Fruit fly (Drosophila melanogaster): ENCODE results near the gene CG31139.

The CG31139 gene

dm6 chr3R:22766072-22766471, 17.2 kb upstream of the CG31139 start, which contains the start of gene Nepl15:
Gene Nepl15 (minus strand): TSS chr3R:22766172.
- no peak for TF ChIP-seq CG17806 (tag; optimal IDR thresholded peaks at IDR 0.05)
- no peak for TF ChIP-seq CG10348 (GFP tag; IDR thresholded peaks at IDR 0.05)
- TF ChIP-seq Pif1B (GFP tag; optimal IDR thresholded peaks at IDR 0.05): no peak
- TF ChIP-seq CG8301 (tag; optimal IDR thresholded peaks at IDR 0.05): no peak
- no peak for TF ChIP-seq CG4496 (GFP tag; IDR thresholded peaks at IDR 0.05)
- no peak for TF ChIP-seq CG14655 (GFP tag; optimal IDR thresholded peaks at IDR 0.05)
- TF ChIP-seq fd96Ca (GFP tag; IDR thresholded peaks at IDR 0.05): no peak
- TF ChIP-seq EcR (GFP tag; optimal IDR thresholded peaks at IDR 0.05): no peak
- TF ChIP-seq Pif1A (GFP tag; optimal IDR thresholded peaks at IDR 0.05): no peak
- no peak for TF ChIP-seq Ets98B (GFP tag; IDR thresholded peaks at IDR 0.05)
- TF ChIP-seq Snoo (tag; optimal IDR thresholded peaks at IDR 0.05): no peak
- TF ChIP-seq CG34367 (tag; optimal IDR thresholded peaks at IDR 0.05): no peak
- TF ChIP-seq CG32121 (GFP tag; IDR thresholded peaks at IDR 0.05): no peak

dm6 chr3R:22763587-22763986, 14.7 kb upstream of the CG31139 start, which contains the start of gene Nepl14:
Gene Nepl14 (minus strand): TSS chr3R:22763711.
- TF ChIP-seq CG10348 (GFP tag; IDR thresholded peaks at IDR 0.05) (no peak), CG17806 (tag; optimal IDR thresholded peaks at IDR 0.05) (no peak)

- TF ChIP-seq Pif1A (GFP tag; optimal IDR thresholded peaks at IDR 0.05): no peak
- TF ChIP-seq fd96Ca (GFP tag; IDR thresholded peaks at IDR 0.05): no peak
- no peak for TF ChIP-seq CG8159 (tag; optimal IDR thresholded peaks at IDR 0.05)
- no peak for TF ChIP-seq CG9948 (tag; optimal IDR thresholded peaks at IDR 0.05)
- no peak for TF ChIP-seq CG14655 (GFP tag; optimal IDR thresholded peaks at IDR 0.05)
- no peak for TF ChIP-seq gl (tag; optimal IDR thresholded peaks at IDR 0.05)
- no peak for TF ChIP-seq rn (GFP tag; IDR thresholded peaks at IDR 0.05)
- no peak for TF ChIP-seq CG13204 (GFP tag; optimal IDR thresholded peaks at IDR 0.05)
- no peak for TF ChIP-seq CG34367 (tag; optimal IDR thresholded peaks at IDR 0.05)
- TF ChIP-seq CG10348 (GFP tag; IDR thresholded peaks at IDR 0.05): no peak
- no peak for TF ChIP-seq CG4496 (GFP tag; IDR thresholded peaks at IDR 0.05)
- TF ChIP-seq EcR (GFP tag; optimal IDR thresholded peaks at IDR 0.05): no peak
- TF ChIP-seq CG17806 (tag; optimal IDR thresholded peaks at IDR 0.05): no peak
- TF ChIP-seq D1 (tag; optimal IDR thresholded peaks at IDR 0.05): no peak
- TF ChIP-seq Ets98B (GFP tag; IDR thresholded peaks at IDR 0.05): no peak
- TF ChIP-seq CG12605 (GFP tag; IDR thresholded peaks at IDR 0.05): no peak
- TF ChIP-seq CG32121 (GFP tag; IDR thresholded peaks at IDR 0.05): no peak
These were observed 12.1 kb upstream of the CG31139 start, which contains the start of gene Nepl13 for dm6 chr3R:22760988-22761387. Gene Nepl13 (minus strand): TSS chr3R:22761076.

dm6 chr3R:22757117-22757516, 8.3 kb upstream of the CG31139 start:
- no peak for TF ChIP-seq D1 (tag; optimal IDR thresholded peaks at IDR 0.05)
- no peak for TF ChIP-seq Ets98B (GFP tag; IDR thresholded peaks at IDR 0.05)
- TF ChIP-seq CG32121 (GFP tag; IDR thresholded peaks at IDR 0.05): no peak
- TF ChIP-seq CG12605 (GFP tag; IDR thresholded peaks at IDR 0.05): no peak
- TF ChIP-seq CG15710 (tag; optimal IDR thresholded peaks at IDR 0.05): no peak
- no peak for TF ChIP-seq fd96Ca (GFP tag; IDR thresholded peaks at IDR 0.05)
- no peak for TF ChIP-seq CG8159 (tag; optimal IDR thresholded peaks at IDR 0.05)
- TF ChIP-seq EcR (GFP tag; optimal IDR thresholded peaks at IDR 0.05): no peak
- no peak for TF ChIP-seq CG10348 (GFP tag; IDR thresholded peaks at IDR 0.05)
- TF ChIP-seq Pif1A (GFP tag; optimal IDR thresholded peaks at IDR 0.05): no peak
- no peak for TF ChIP-seq CG9948 (tag; optimal IDR thresholded peaks at IDR 0.05)
- TF ChIP-seq CG14655 (GFP tag; optimal IDR thresholded peaks at IDR 0.05): no peak
- no peak for TF ChIP-seq rn (GFP tag; IDR thresholded peaks at IDR 0.05)
- no peak for TF ChIP-seq Snoo (tag; optimal IDR thresholded peaks at IDR 0.05)

- TF ChIP-seq CG10348 (GFP tag; IDR thresholded peaks at IDR 0.05) (no peak), CG34367 (tag; optimal IDR thresholded peaks at IDR 0.05) (no peak), CG9948 (tag; optimal IDR thresholded peaks at IDR 0.05) (no peak), Pif1A (GFP tag; optimal IDR thresholded peaks at IDR 0.05) (no peak), CG12605 (GFP tag; IDR thresholded peaks at IDR 0.05) (no peak), CG14655 (GFP tag; optimal IDR thresholded peaks at IDR 0.05) (no peak), CG8159 (tag; optimal IDR thresholded peaks at IDR 0.05) (no peak), fd96Ca (GFP tag; IDR thresholded peaks at IDR 0.05) (peak; percentile 39; the same call in 1 of the 3 replicates), CG32121 (GFP tag; IDR thresholded peaks at IDR 0.05) (peak; percentile 29; the same call in 1 of the 2 replicates), CG13204 (GFP tag; optimal IDR thresholded peaks at IDR 0.05) (no peak), EcR (GFP tag; optimal IDR thresholded peaks at IDR 0.05) (no peak), gl (tag; optimal IDR thresholded peaks at IDR 0.05) (no peak), Snoo (tag; optimal IDR thresholded peaks at IDR 0.05) (no peak), rn (GFP tag; IDR thresholded peaks at IDR 0.05) (no peak), Pif1B (GFP tag; optimal IDR thresholded peaks at IDR 0.05) (no peak), CG15710 (tag; optimal IDR thresholded peaks at IDR 0.05) (no peak), D1 (tag; optimal IDR thresholded peaks at IDR 0.05) (no peak), CG4496 (GFP tag; IDR thresholded peaks at IDR 0.05) (peak; percentile 59; the same call in 1 of the 3 replicates), Ets98B (GFP tag; IDR thresholded peaks at IDR 0.05) (no peak)
These were observed 7.4 kb upstream of the CG31139 start for dm6 chr3R:22756289-22756688.

- no peak for TF ChIP-seq CG8301 (tag; optimal IDR thresholded peaks at IDR 0.05)
- TF ChIP-seq Ets98B (GFP tag; IDR thresholded peaks at IDR 0.05): peak; percentile 7; the same call in 1 of the 2 replicates
- no peak for TF ChIP-seq D1 (tag; optimal IDR thresholded peaks at IDR 0.05)
- TF ChIP-seq CG10348 (GFP tag; IDR thresholded peaks at IDR 0.05): no peak
- TF ChIP-seq CG14655 (GFP tag; optimal IDR thresholded peaks at IDR 0.05): no peak
These were observed 6.4 kb upstream of the CG31139 start for dm6 chr3R:22755187-22755777.

All from whole organism, pupa.